Worm (Caenorhabditis elegans): ENCODE results near the gene T24C12.3.

DNA sequence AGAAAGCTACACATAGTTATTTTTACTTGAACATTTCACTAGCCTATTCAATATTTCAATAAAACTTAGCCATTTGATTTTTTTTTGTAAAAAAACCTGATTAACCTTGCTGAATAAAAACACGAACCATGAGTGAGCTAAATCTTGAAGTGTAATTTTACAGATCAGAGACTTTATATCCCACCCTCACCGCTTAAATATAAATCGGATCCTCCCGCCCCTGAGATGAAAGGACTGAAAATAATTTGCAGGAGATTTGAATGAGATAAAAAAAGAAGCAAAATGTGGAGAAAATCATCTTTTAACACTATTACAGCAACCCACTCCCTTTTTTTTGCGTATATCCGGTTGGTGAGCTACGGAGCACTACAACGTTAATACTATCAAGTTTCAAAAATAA lies 53.7 kb downstream of the T24C12.3 start, which contains the start of gene npax-2:
- no peak for TF ChIP-seq snpc-4 (tag; optimal IDR thresholded peaks at IDR 0.05)
- no peak for TF ChIP-seq unc-62 (GFP tag; optimal IDR thresholded peaks at IDR 0.05)
- TF ChIP-seq nhr-28 (tag; optimal IDR thresholded peaks at IDR 0.05) = no peak
- no peak for TF ChIP-seq elt-1 (tag; optimal IDR thresholded peaks at IDR 0.05; ENCODE audit: borderline replicate concordance, insufficient read depth)

All from whole organism, mixed stage, embryonic.